Worm (Caenorhabditis elegans) whole organism, late embryonic: ENCODE measurements around the gene nekl-4.

Source experiments
- ama-1 ChIP-seq: fragments of 150-350 bp; optimal IDR thresholded peaks from 2 replicates; lab custom pipeline; 2014
- dmd-4 ChIP-seq: sonication (generic microtip); optimal IDR thresholded peaks from 2 replicates; lab custom pipeline; 2016; ENCODE audit warnings: borderline replicate concordance, missing genetic modification characterization, missing compliant biosample characterization
- fkh-10 ChIP-seq: fragments of 150-350 bp; optimal IDR thresholded peaks from 2 replicates; lab custom pipeline; 2014; ENCODE audit warnings: missing biosample characterization, missing genetic modification reagents, missing genetic modification characterization
- hlh-15 ChIP-seq: sonication (generic microtip); optimal IDR thresholded peaks from 2 replicates; lab custom pipeline; 2016; ENCODE audit warnings: missing genetic modification characterization, missing compliant biosample characterization
- nhr-11 ChIP-seq: fragments of 150-350 bp; optimal IDR thresholded peaks from 2 replicates; lab custom pipeline; 2014; ENCODE audit warnings: missing biosample characterization, missing genetic modification characterization
- odd-2 ChIP-seq: sonication (generic microtip); optimal IDR thresholded peaks from 2 replicates; lab custom pipeline; 2017; ENCODE audit warnings: antibody characterized with exemption, mild to moderate bottlenecking, missing genetic modification characterization, missing compliant biosample characterization
- pqm-1 ChIP-seq: sonication (generic microtip); optimal IDR thresholded peaks from 2 replicates; lab custom pipeline; 2016; ENCODE audit warnings: missing genetic modification characterization, missing compliant biosample characterization
- pros-1 ChIP-seq: fragments of 150-350 bp; optimal IDR thresholded peaks from 2 replicates; lab custom pipeline; 2014; ENCODE audit warnings: missing biosample characterization, missing genetic modification reagents, missing genetic modification characterization
- rnt-1 ChIP-seq: sonication (generic microtip); optimal IDR thresholded peaks from 2 replicates; lab custom pipeline; 2016; ENCODE audit warnings: missing genetic modification characterization, missing compliant biosample characterization
- sdc-2 ChIP-seq: sonication (generic microtip); optimal IDR thresholded peaks from 2 replicates; lab custom pipeline; 2016; ENCODE audit warnings: missing genotype, missing genetic modification characterization, missing compliant biosample characterization
- tbx-2 ChIP-seq: sonication (generic microtip); optimal IDR thresholded peaks from 2 replicates; lab custom pipeline; 2016; ENCODE audit warnings: missing genetic modification characterization, missing compliant biosample characterization
- tbx-7 ChIP-seq: sonication (generic microtip); optimal IDR thresholded peaks from 2 replicates; lab custom pipeline; 2016; ENCODE audit warnings: missing genotype, missing genetic modification characterization, missing compliant biosample characterization
- unc-55 ChIP-seq: sonication (generic microtip); optimal IDR thresholded peaks from 2 replicates; lab custom pipeline; 2017; ENCODE audit warnings: missing biosample characterization, missing genetic modification reagents, missing genetic modification characterization

DNA sequence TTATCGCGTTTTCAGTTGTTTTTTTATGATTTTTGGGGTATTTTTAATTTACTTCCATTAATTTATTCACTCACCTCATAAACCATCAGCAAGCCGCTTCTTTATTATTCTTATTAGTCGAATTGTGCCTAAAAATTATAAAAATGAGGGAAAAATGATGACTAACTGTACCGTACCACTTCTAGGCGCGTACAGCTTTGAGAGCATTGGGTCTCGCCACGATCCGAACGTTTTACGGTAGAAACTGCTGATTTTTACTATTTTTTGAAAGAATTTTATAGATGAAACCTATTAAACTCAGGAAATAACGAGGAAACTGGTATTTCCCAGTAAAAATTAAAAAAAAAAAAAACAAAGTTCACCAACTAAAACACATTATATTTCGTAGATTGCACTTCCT is 25.7 kb upstream of the nekl-4 start, which contains the start of gene D1044.6:
- TF ChIP-seq tbx-2 (tag; lab: Kevin White, UChicago) (no peak), tbx-7 (no peak), nhr-11 (tag; lab: Kevin White, UChicago) (no peak), pqm-1 (tag; lab: Kevin White, UChicago) (no peak), unc-55 (no peak), ama-1 (lab: Kevin White, UChicago) (no peak), odd-2 (tag; lab: Kevin White, UChicago) (no peak), fkh-10 (no peak), rnt-1 (tag; lab: Kevin White, UChicago) (no peak), hlh-15 (tag; lab: Kevin White, UChicago) (no peak), pros-1 (tag; lab: Kevin White, UChicago) (no peak), dmd-4 (tag; lab: Kevin White, UChicago) (no peak), sdc-2 (tag; lab: Kevin White, UChicago) (no peak)
